Worm (Caenorhabditis elegans) whole organism, L4 larva: ENCODE results near the gene irk-2.

Experiments used
- T20F7.1 ChIP-seq: fragments of 200-800 bp; sonication (Bioruptor generic); optimal IDR thresholded peaks from 2 replicates; lab custom pipeline; 2018; ENCODE audit warnings: mild to moderate bottlenecking, missing genetic modification characterization, missing compliant biosample characterization
- T26A8.4 ChIP-seq: fragments of 200-800 bp; sonication (Bioruptor generic); IDR thresholded peaks from 2 replicates; pipeline ENCODE4 v1.3.6; 2022; ENCODE audit warnings: missing genetic modification characterization, missing compliant biosample characterization
- Y48G9A.11 ChIP-seq: fragments of 200-800 bp; sonication (Bioruptor generic); IDR thresholded peaks from 2 replicates; pipeline ENCODE4 v1.3.6; 2022; ENCODE audit warnings: missing genetic modification reagents, missing genetic modification characterization, missing compliant biosample characterization
- Y5F2A.4 ChIP-seq: fragments of 200-800 bp; sonication (Bioruptor generic); optimal IDR thresholded peaks from 2 replicates; lab custom pipeline; 2018; ENCODE audit warnings: mild to moderate bottlenecking, missing genetic modification characterization, missing compliant biosample characterization
- arid-1 ChIP-seq: fragments of 200-800 bp; sonication (Bioruptor generic); conservative IDR thresholded peaks from 2 replicates; pipeline ENCODE4 v1.3.6; 2022; ENCODE audit warnings: missing genetic modification reagents, missing genetic modification characterization, missing compliant biosample characterization
- attf-4 ChIP-seq: sonication (generic microtip); optimal IDR thresholded peaks from 3 replicates; lab custom pipeline; 2017; ENCODE audit warnings: missing biosample characterization, missing genetic modification characterization
- ceh-32 ChIP-seq: sonication (generic microtip); optimal IDR thresholded peaks from 2 replicates; lab custom pipeline; 2016; ENCODE audit warnings: mild to moderate bottlenecking, missing genetic modification characterization, missing compliant biosample characterization; ENCODE audit not compliant: poor library complexity
- ces-1 ChIP-seq: fragments of 150-350 bp; sonication (generic microtip); optimal IDR thresholded peaks from 4 replicates; lab custom pipeline; 2014; ENCODE audit warnings: missing biosample characterization, missing genetic modification reagents, missing genetic modification characterization
- daf-16 ChIP-seq, 3 experiments: sonication (generic microtip); optimal IDR thresholded peaks; 2 replicates each; lab custom pipeline; 2016 to 2017; ENCODE audit warnings: missing genetic modification characterization in 3 of 3, missing genetic modification reagents in 3 of 3, mild to moderate bottlenecking in 2 of 3, missing compliant biosample characterization in 2 of 3, missing biosample characterization in 1 of 3, moderate library complexity in 1 of 3
- dmd-8 ChIP-seq: fragments of 200-800 bp; sonication (Bioruptor generic); IDR thresholded peaks from 2 replicates; pipeline ENCODE4 v1.3.6; 2022; ENCODE audit warnings: missing genetic modification characterization, missing compliant biosample characterization
- dpl-1 ChIP-seq: fragments of 150-350 bp; optimal IDR thresholded peaks from 2 replicates; lab custom pipeline; 2014; ENCODE audit warnings: missing biosample characterization, missing genetic modification reagents, missing genetic modification characterization
- fos-1 ChIP-seq: fragments of 150-350 bp; optimal IDR thresholded peaks from 2 replicates; lab custom pipeline; 2014; ENCODE audit warnings: missing biosample characterization, missing genetic modification characterization
- gei-8 ChIP-seq: fragments of 200-800 bp; sonication (Bioruptor generic); optimal IDR thresholded peaks from 2 replicates; lab custom pipeline; 2018; ENCODE audit warnings: mild to moderate bottlenecking, missing genetic modification characterization, missing compliant biosample characterization
- hlh-30 ChIP-seq: sonication (generic microtip); optimal IDR thresholded peaks from 2 replicates; lab custom pipeline; 2017; ENCODE audit warnings: antibody characterized with exemption, mild to moderate bottlenecking, missing genetic modification characterization, missing compliant biosample characterization; ENCODE audit not compliant: insufficient read depth
- lin-15B ChIP-seq: fragments of 150-350 bp; sonication (generic microtip); optimal IDR thresholded peaks from 3 replicates; lab custom pipeline; 2014; ENCODE audit warnings: missing biosample characterization, missing genetic modification characterization
- lin-29 ChIP-seq: fragments of 200-800 bp; sonication (Bioruptor generic); IDR thresholded peaks from 2 replicates; pipeline ENCODE4 v1.3.6; 2022; ENCODE audit warnings: missing genetic modification reagents, missing genetic modification characterization, missing compliant biosample characterization
- lsy-2 ChIP-seq, 2 experiments: fragments of 150-350 bp in 1 of 2; sonication (generic microtip) in 1 of 2; optimal IDR thresholded peaks; 2 replicates each; lab custom pipeline; 2014 to 2017; ENCODE audit warnings: missing biosample characterization in 2 of 2, missing genetic modification characterization in 2 of 2
- madf-5 ChIP-seq, 2 experiments: fragments of 200-800 bp; sonication (Bioruptor generic); IDR thresholded peaks; 2 replicates each; pipeline ENCODE4 v1.3.6; 2022; ENCODE audit warnings: missing compliant biosample characterization in 2 of 2, missing genetic modification characterization in 2 of 2
- mdl-1 ChIP-seq, 2 experiments: fragments of 150-350 bp in 1 of 2; sonication (generic microtip) in 1 of 2; optimal IDR thresholded peaks; 2 replicates each; lab custom pipeline; 2014 to 2017; ENCODE audit warnings: missing biosample characterization in 2 of 2, missing genetic modification characterization in 2 of 2
- mep-1 ChIP-seq: fragments of 150-350 bp; sonication (generic microtip); optimal IDR thresholded peaks from 3 replicates; lab custom pipeline; 2014; ENCODE audit warnings: missing biosample characterization, missing genetic modification characterization
- mes-2 ChIP-seq: sonication (generic microtip); optimal IDR thresholded peaks from 2 replicates; lab custom pipeline; 2016; ENCODE audit warnings: missing genotype, mild to moderate bottlenecking, missing genetic modification characterization, missing compliant biosample characterization; ENCODE audit not compliant: poor library complexity, severe bottlenecking
- mxl-2 ChIP-seq: fragments of 200-800 bp; sonication (Bioruptor generic); conservative IDR thresholded peaks from 2 replicates; pipeline ENCODE4 v1.3.6; 2022; ENCODE audit warnings: missing genetic modification reagents, missing genetic modification characterization, missing compliant biosample characterization
- mxl-3 ChIP-seq: fragments of 200-800 bp; sonication (Bioruptor generic); optimal IDR thresholded peaks from 2 replicates; lab custom pipeline; 2018; ENCODE audit warnings: mild to moderate bottlenecking, missing genetic modification characterization, missing compliant biosample characterization
- nhr-11 ChIP-seq: fragments of 150-350 bp; optimal IDR thresholded peaks from 2 replicates; lab custom pipeline; 2014; ENCODE audit warnings: missing biosample characterization, missing genetic modification characterization
- nhr-111 ChIP-seq: fragments of 200-800 bp; sonication (Bioruptor generic); optimal IDR thresholded peaks from 2 replicates; lab custom pipeline; 2018; ENCODE audit warnings: mild to moderate bottlenecking, missing genetic modification characterization, missing compliant biosample characterization
- nhr-25 ChIP-seq: sonication (generic microtip); optimal IDR thresholded peaks from 2 replicates; lab custom pipeline; 2017; ENCODE audit warnings: missing genetic modification characterization, mild to moderate bottlenecking, missing compliant biosample characterization, antibody characterized with exemption, moderate library complexity, borderline replicate concordance; ENCODE audit not compliant: insufficient read depth
- nhr-48 ChIP-seq: sonication (generic microtip); optimal IDR thresholded peaks from 2 replicates; lab custom pipeline; 2016; ENCODE audit warnings: mild to moderate bottlenecking, missing genetic modification characterization, missing compliant biosample characterization
- nhr-76 ChIP-seq: fragments of 150-350 bp; optimal IDR thresholded peaks from 2 replicates; lab custom pipeline; 2014; ENCODE audit warnings: missing biosample characterization, missing genetic modification characterization
- nhr-77 ChIP-seq: fragments of 150-350 bp; optimal IDR thresholded peaks from 2 replicates; lab custom pipeline; 2014; ENCODE audit warnings: missing biosample characterization, missing genetic modification characterization
- rbr-2 ChIP-seq: sonication (generic microtip); optimal IDR thresholded peaks from 2 replicates; lab custom pipeline; 2016; ENCODE audit warnings: missing genotype, missing genetic modification characterization, missing compliant biosample characterization
- saeg-2 ChIP-seq: fragments of 200-800 bp; sonication (Bioruptor generic); IDR thresholded peaks from 2 replicates; pipeline ENCODE4 v1.3.6; 2022; ENCODE audit warnings: missing genetic modification reagents, missing genetic modification characterization, missing compliant biosample characterization
- set-16 ChIP-seq: fragments of 200-800 bp; sonication (Bioruptor generic); IDR thresholded peaks from 2 replicates; pipeline ENCODE4 v1.3.6; 2022; ENCODE audit warnings: missing genetic modification reagents, missing genetic modification characterization, missing compliant biosample characterization
- unc-62 ChIP-seq, 3 experiments: fragments of 150-350 bp in 1 of 3; sonication (generic microtip); optimal IDR thresholded peaks in 2 of 3; peaks in 1 of 3; 1 replicate in 1 of 3; 2 replicates in 2 of 3; lab custom pipeline; 2014 to 2017; ENCODE audit warnings: missing biosample characterization in 3 of 3, missing genetic modification characterization in 3 of 3, missing genetic modification reagents in 3 of 3, missing genotype in 1 of 3
- vab-7 ChIP-seq: fragments of 200-800 bp; sonication (Bioruptor generic); IDR thresholded peaks from 2 replicates; pipeline ENCODE4 v1.3.6; 2022; ENCODE audit warnings: missing genetic modification reagents, missing genetic modification characterization, missing compliant biosample characterization
- zag-1 ChIP-seq: fragments of 150-350 bp; optimal IDR thresholded peaks from 2 replicates; lab custom pipeline; 2014; ENCODE audit warnings: missing biosample characterization, missing genetic modification characterization
- zfp-2 ChIP-seq: sonication (generic microtip); optimal IDR thresholded peaks from 2 replicates; lab custom pipeline; 2016; ENCODE audit warnings: mild to moderate bottlenecking, missing genetic modification characterization, missing compliant biosample characterization
- zip-2 ChIP-seq: fragments of 150-350 bp; optimal IDR thresholded peaks from 2 replicates; lab custom pipeline; 2014; ENCODE audit warnings: missing biosample characterization, missing genetic modification characterization

The irk-2 gene

ce11 chrX:727737-728136 lies 13.4 kb upstream of the irk-2 start (continued):
- TF ChIP-seq nhr-11 (tag; lab: Kevin White, UChicago) = peak; percentile 42
- TF ChIP-seq zip-2 (tag; lab: Kevin White, UChicago) = no peak
- TF ChIP-seq, all 104 proteins: peak for 42

ce11 chrX:726295-726694 lies 12.0 kb upstream of the irk-2 start:
- TF ChIP-seq T26A8.4 (GFP tag; lab: Robert Waterston, UW) (no peak), gei-8 (GFP tag; lab: Kevin White, UChicago) (no peak), unc-62 (GFP tag; optimal IDR thresholded peaks at IDR 0.05 in 1 of 2; lab: Kevin White, UChicago) (peak in 1 of 2 experiments; percentile 53), unc-62 (tag; optimal IDR thresholded peaks at IDR 0.05; lab: Kevin White, UChicago) (no peak), nhr-11 (tag; lab: Kevin White, UChicago) (no peak), mes-2 (tag; lab: Kevin White, UChicago) (peak; percentile 14), hlh-30 (tag; lab: Kevin White, UChicago) (peak; percentile 75), zfp-2 (tag; lab: Kevin White, UChicago) (no peak), mdl-1 (tag; optimal IDR thresholded peaks at IDR 0.05; lab: Kevin White, UChicago) (peak in 1 of 2 experiments; percentile 10), fos-1 (tag; lab: Kevin White, UChicago) (no peak)

ce11 chrX:725868-726267 lies 11.6 kb upstream of the irk-2 start, which contains the start of gene sli-1:
Gene sli-1 (minus strand): TSS chrX:725968.
- no peak for TF ChIP-seq hlh-30 (tag; lab: Kevin White, UChicago)
- no peak for TF ChIP-seq ces-1
- no peak for TF ChIP-seq ceh-32 (tag; lab: Kevin White, UChicago)
- no peak for TF ChIP-seq lin-29
- TF ChIP-seq nhr-111 (GFP tag; lab: Kevin White, UChicago) = no peak
- TF ChIP-seq lin-15B = no peak
- no peak for TF ChIP-seq nhr-48 (tag; lab: Kevin White, UChicago)
- TF ChIP-seq saeg-2 (GFP tag; lab: Robert Waterston, UW) = no peak
- TF ChIP-seq nhr-76 (tag; lab: Kevin White, UChicago) = no peak
- no peak for TF ChIP-seq vab-7 (GFP tag; lab: Robert Waterston, UW)
- TF ChIP-seq T20F7.1 = no peak
- TF ChIP-seq Y5F2A.4 = no peak
- no peak for TF ChIP-seq mxl-2 (GFP tag; lab: Robert Waterston, UW)
- TF ChIP-seq dmd-8 = no peak
- TF ChIP-seq daf-16 (GFP tag; optimal IDR thresholded peaks at IDR 0.05; lab: Kevin White, UChicago) = no peak
- TF ChIP-seq daf-16 (tag; optimal IDR thresholded peaks at IDR 0.05; lab: Kevin White, UChicago) = no peak
- no peak for TF ChIP-seq dpl-1 (GFP tag; lab: Kevin White, UChicago)
- TF ChIP-seq nhr-77 (tag; lab: Kevin White, UChicago) = no peak
- TF ChIP-seq attf-4 (tag; lab: Kevin White, UChicago) = no peak
- no peak for TF ChIP-seq lsy-2 (tag; optimal IDR thresholded peaks at IDR 0.05; lab: Kevin White, UChicago)
- no peak for TF ChIP-seq set-16 (GFP tag; lab: Robert Waterston, UW)

- TF ChIP-seq madf-5 (GFP tag; IDR thresholded peaks at IDR 0.05; lab: Robert Waterston, UW) (no peak), fos-1 (tag; lab: Kevin White, UChicago) (no peak), Y48G9A.11 (no peak), mxl-3 (GFP tag; lab: Kevin White, UChicago) (no peak), mep-1 (tag; lab: Kevin White, UChicago) (no peak), rbr-2 (tag; lab: Kevin White, UChicago) (no peak), zag-1 (no peak), nhr-77 (tag; lab: Kevin White, UChicago) (no peak), ces-1 (no peak), nhr-25 (no peak), arid-1 (GFP tag; lab: Robert Waterston, UW) (no peak), lin-29 (no peak)
Observed at ce11 chrX:706490-706889, 7.8 kb downstream of the irk-2 start, which contains the start of gene M02A10.1. Gene M02A10.1 (plus strand): TSS chrX:706790.
